Worm (Caenorhabditis elegans) whole organism, late embryonic: ENCODE measurements around the gene T28C6.3.

ENCODE experiments used
- C08G9.2 ChIP-seq: sonication (generic microtip); optimal IDR thresholded peaks from 2 replicates; lab custom pipeline; 2016; ENCODE audit warnings: mild to moderate bottlenecking, missing genetic modification characterization, moderate library complexity, missing compliant biosample characterization
- C38D4.7 ChIP-seq: fragments of 200-800 bp; sonication (Bioruptor generic); optimal IDR thresholded peaks from 2 replicates; lab custom pipeline; 2018; ENCODE audit warnings: mild to moderate bottlenecking, missing genetic modification characterization, moderate library complexity, missing compliant biosample characterization
- F13H6.1 ChIP-seq: sonication (generic microtip); optimal IDR thresholded peaks from 2 replicates; lab custom pipeline; 2016; ENCODE audit warnings: missing genetic modification characterization, missing compliant biosample characterization
- K02D7.2 ChIP-seq: sonication (generic microtip); optimal IDR thresholded peaks from 2 replicates; lab custom pipeline; 2017; ENCODE audit warnings: mild to moderate bottlenecking, missing genetic modification characterization, missing compliant biosample characterization
- K09A11.1 ChIP-seq: sonication (generic microtip); optimal IDR thresholded peaks from 2 replicates; lab custom pipeline; 2017; ENCODE audit warnings: antibody characterized with exemption, mild to moderate bottlenecking, missing genetic modification characterization, missing compliant biosample characterization; ENCODE audit not compliant: insufficient read depth
- T23F11.4 ChIP-seq: fragments of 200-800 bp; sonication (Bioruptor generic); optimal IDR thresholded peaks from 2 replicates; lab custom pipeline; 2018; ENCODE audit warnings: mild to moderate bottlenecking, missing genetic modification characterization, missing compliant biosample characterization
- Y22D7AL.16 ChIP-seq: sonication (generic microtip); optimal IDR thresholded peaks from 2 replicates; lab custom pipeline; 2016; ENCODE audit warnings: missing genetic modification characterization, missing compliant biosample characterization
- ama-1 ChIP-seq: fragments of 150-350 bp; optimal IDR thresholded peaks from 2 replicates; lab custom pipeline; 2014
- ceh-14 ChIP-seq: sonication (generic microtip); optimal IDR thresholded peaks from 2 replicates; lab custom pipeline; 2016; ENCODE audit warnings: missing genotype, missing genetic modification characterization, missing compliant biosample characterization
- ceh-24 ChIP-seq: sonication (generic microtip); optimal IDR thresholded peaks from 2 replicates; lab custom pipeline; 2016; ENCODE audit warnings: mild to moderate bottlenecking, missing genetic modification characterization, missing compliant biosample characterization
- ceh-30 ChIP-seq: fragments of 150-350 bp; optimal IDR thresholded peaks from 2 replicates; lab custom pipeline; 2014; ENCODE audit warnings: missing biosample characterization, missing genetic modification characterization
- ceh-34 ChIP-seq: sonication (generic microtip); optimal IDR thresholded peaks from 2 replicates; lab custom pipeline; 2016; ENCODE audit warnings: mild to moderate bottlenecking, missing genetic modification characterization, missing compliant biosample characterization
- ceh-48 ChIP-seq: sonication (generic microtip); optimal IDR thresholded peaks from 2 replicates; lab custom pipeline; 2016; ENCODE audit warnings: missing genetic modification characterization, inconsistent platforms, missing compliant biosample characterization
- ceh-6 ChIP-seq: fragments of 200-800 bp; sonication (Bioruptor generic); optimal IDR thresholded peaks from 2 replicates; lab custom pipeline; 2018; ENCODE audit warnings: mild to moderate bottlenecking, missing genetic modification characterization, missing compliant biosample characterization
- che-1 ChIP-seq: sonication (generic microtip); optimal IDR thresholded peaks from 2 replicates; lab custom pipeline; 2016; ENCODE audit warnings: mild to moderate bottlenecking, missing genetic modification characterization, missing compliant biosample characterization
- dmd-4 ChIP-seq: sonication (generic microtip); optimal IDR thresholded peaks from 2 replicates; lab custom pipeline; 2016; ENCODE audit warnings: borderline replicate concordance, missing genetic modification characterization, missing compliant biosample characterization
- elt-2 ChIP-seq: sonication (generic microtip); optimal IDR thresholded peaks from 2 replicates; lab custom pipeline; 2016; ENCODE audit warnings: missing genetic modification reagents, missing genetic modification characterization, missing compliant biosample characterization
- ets-4 ChIP-seq: sonication (generic microtip); optimal IDR thresholded peaks from 2 replicates; lab custom pipeline; 2016; ENCODE audit warnings: missing genetic modification characterization, missing compliant biosample characterization
- eyg-1 ChIP-seq: sonication (generic microtip); optimal IDR thresholded peaks from 2 replicates; lab custom pipeline; 2016; ENCODE audit warnings: missing genotype, missing genetic modification characterization, missing compliant biosample characterization
- fax-1 ChIP-seq: sonication (generic microtip); optimal IDR thresholded peaks from 2 replicates; lab custom pipeline; 2016; ENCODE audit warnings: missing genotype, missing genetic modification characterization, missing compliant biosample characterization
- fkh-10 ChIP-seq: fragments of 150-350 bp; optimal IDR thresholded peaks from 2 replicates; lab custom pipeline; 2014; ENCODE audit warnings: missing biosample characterization, missing genetic modification reagents, missing genetic modification characterization
- fkh-6 ChIP-seq: sonication (generic microtip); optimal IDR thresholded peaks from 2 replicates; lab custom pipeline; 2016; ENCODE audit warnings: missing genetic modification characterization, missing compliant biosample characterization
- hlh-13 ChIP-seq: fragments of 200-800 bp; sonication (Bioruptor generic); optimal IDR thresholded peaks from 2 replicates; lab custom pipeline; 2018; ENCODE audit warnings: mild to moderate bottlenecking, missing genetic modification characterization, missing compliant biosample characterization
- hlh-30 ChIP-seq: sonication (generic microtip); optimal IDR thresholded peaks from 2 replicates; lab custom pipeline; 2017; ENCODE audit warnings: antibody characterized with exemption, missing genetic modification characterization, missing compliant biosample characterization; ENCODE audit not compliant: insufficient read depth
- hlh-6 ChIP-seq: sonication (generic microtip); optimal IDR thresholded peaks from 2 replicates; lab custom pipeline; 2016; ENCODE audit warnings: missing genotype, missing genetic modification characterization, missing compliant biosample characterization
- lim-6 ChIP-seq: sonication (generic microtip); optimal IDR thresholded peaks from 2 replicates; lab custom pipeline; 2016; ENCODE audit warnings: missing genetic modification characterization, missing compliant biosample characterization
- mec-3 ChIP-seq: sonication (generic microtip); optimal IDR thresholded peaks from 2 replicates; lab custom pipeline; 2016; ENCODE audit warnings: borderline replicate concordance, missing genetic modification characterization, missing compliant biosample characterization
- nhr-11 ChIP-seq: fragments of 150-350 bp; optimal IDR thresholded peaks from 2 replicates; lab custom pipeline; 2014; ENCODE audit warnings: missing biosample characterization, missing genetic modification characterization
- nhr-232 ChIP-seq: sonication (generic microtip); optimal IDR thresholded peaks from 2 replicates; lab custom pipeline; 2016; ENCODE audit warnings: missing genetic modification characterization, missing compliant biosample characterization
- npax-4 ChIP-seq: sonication (generic microtip); optimal IDR thresholded peaks from 2 replicates; lab custom pipeline; 2016; ENCODE audit warnings: missing genetic modification characterization, missing compliant biosample characterization
- odd-2 ChIP-seq: sonication (generic microtip); optimal IDR thresholded peaks from 2 replicates; lab custom pipeline; 2017; ENCODE audit warnings: antibody characterized with exemption, mild to moderate bottlenecking, missing genetic modification characterization, missing compliant biosample characterization
- pat-9 ChIP-seq: fragments of 200-800 bp; sonication (Bioruptor generic); optimal IDR thresholded peaks from 2 replicates; lab custom pipeline; 2018; ENCODE audit warnings: mild to moderate bottlenecking, missing genetic modification characterization, moderate library complexity, missing compliant biosample characterization
- pax-1 ChIP-seq: fragments of 150-350 bp; optimal IDR thresholded peaks from 2 replicates; lab custom pipeline; 2014; ENCODE audit warnings: missing biosample characterization, missing genetic modification characterization
- pha-2 ChIP-seq: sonication (generic microtip); optimal IDR thresholded peaks from 2 replicates; lab custom pipeline; 2017; ENCODE audit warnings: mild to moderate bottlenecking, missing genetic modification characterization, missing compliant biosample characterization
- pha-4 ChIP-seq: fragments of 150-350 bp; optimal IDR thresholded peaks from 2 replicates; lab custom pipeline; 2018; ENCODE audit warnings: missing biosample characterization, missing genetic modification reagents, missing genetic modification characterization
- pqm-1 ChIP-seq: sonication (generic microtip); optimal IDR thresholded peaks from 2 replicates; lab custom pipeline; 2016; ENCODE audit warnings: missing genetic modification characterization, missing compliant biosample characterization
- ref-2 ChIP-seq: sonication (generic microtip); optimal IDR thresholded peaks from 2 replicates; lab custom pipeline; 2016; ENCODE audit warnings: missing genetic modification characterization, missing compliant biosample characterization
- rnt-1 ChIP-seq: sonication (generic microtip); optimal IDR thresholded peaks from 2 replicates; lab custom pipeline; 2016; ENCODE audit warnings: missing genetic modification characterization, missing compliant biosample characterization
- sdc-2 ChIP-seq: sonication (generic microtip); optimal IDR thresholded peaks from 2 replicates; lab custom pipeline; 2016; ENCODE audit warnings: missing genotype, missing genetic modification characterization, missing compliant biosample characterization
- sox-2 ChIP-seq: fragments of 200-800 bp; sonication (Bioruptor generic); IDR thresholded peaks from 2 replicates; pipeline ENCODE4 v1.3.6; 2022; ENCODE audit warnings: missing genetic modification reagents, missing genetic modification characterization, missing compliant biosample characterization
- sox-4 ChIP-seq: sonication (generic microtip); optimal IDR thresholded peaks from 2 replicates; lab custom pipeline; 2017; ENCODE audit warnings: mild to moderate bottlenecking, missing genetic modification characterization, inconsistent platforms, missing compliant biosample characterization
- syd-9 ChIP-seq: sonication (generic microtip); optimal IDR thresholded peaks from 2 replicates; lab custom pipeline; 2016; ENCODE audit warnings: mild to moderate bottlenecking, missing genetic modification characterization, moderate library complexity, missing compliant biosample characterization
- tbx-2 ChIP-seq: sonication (generic microtip); optimal IDR thresholded peaks from 2 replicates; lab custom pipeline; 2016; ENCODE audit warnings: missing genetic modification characterization, missing compliant biosample characterization
- tbx-7 ChIP-seq: sonication (generic microtip); optimal IDR thresholded peaks from 2 replicates; lab custom pipeline; 2016; ENCODE audit warnings: missing genotype, missing genetic modification characterization, missing compliant biosample characterization
- ttx-3 ChIP-seq: sonication (generic microtip); optimal IDR thresholded peaks from 2 replicates; lab custom pipeline; 2016; ENCODE audit warnings: missing genetic modification reagents, missing genetic modification characterization, missing compliant biosample characterization

The T28C6.3 gene

DNA sequence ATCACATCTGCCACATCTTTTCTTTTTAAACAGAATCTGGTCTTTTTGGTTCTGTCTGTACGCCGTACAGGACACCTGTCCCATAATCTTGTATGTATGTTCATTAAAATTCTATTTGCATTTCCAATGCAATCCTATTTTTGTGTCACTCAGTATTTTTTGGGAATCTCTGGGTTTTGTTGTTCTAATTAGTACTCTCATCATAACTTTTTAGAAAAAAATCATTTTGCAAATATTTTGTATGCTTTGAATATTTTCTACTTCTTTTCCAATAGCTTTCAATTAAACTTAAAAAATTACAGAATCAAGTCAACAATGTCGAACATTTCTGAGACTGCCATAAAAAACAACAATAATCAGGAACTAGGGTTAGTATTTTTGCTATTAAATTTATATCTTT lies at the start of gene T28C6.3:
T28C6.3 (plus strand) TSS at position 301 of the 400 bp plus-strand sequence.
- TF ChIP-seq ceh-48 (tag; lab: Kevin White, UChicago) (no peak), che-1 (tag; lab: Kevin White, UChicago) (no peak), C38D4.7 (GFP tag; lab: Kevin White, UChicago) (no peak)
- TF ChIP-seq, all 69 proteins: peak for 0

DNA sequence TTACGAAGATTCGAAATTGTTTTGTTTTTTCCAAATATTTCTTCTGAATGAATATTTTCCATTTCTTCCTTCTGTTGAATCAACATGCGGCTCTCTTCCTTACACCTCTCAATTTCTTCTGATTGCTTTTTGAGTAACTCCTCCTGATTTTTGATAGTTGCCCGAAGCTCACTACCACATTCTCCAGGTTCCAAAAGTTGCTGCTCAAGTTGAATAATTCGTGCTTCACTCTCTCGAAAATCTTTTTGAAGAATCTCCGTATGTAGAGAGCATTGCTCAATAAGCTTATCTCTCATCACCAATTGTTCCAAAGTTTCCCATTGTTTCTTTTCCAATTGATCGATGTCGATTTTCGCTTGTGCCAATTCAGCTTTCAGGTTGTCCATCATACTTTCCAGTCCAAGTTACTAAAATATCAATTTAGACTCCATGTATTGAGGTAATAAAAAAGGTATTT lies 47.3 kb upstream of the T28C6.3 start, which contains the start of gene F20C5.6:
F20C5.6 (minus strand) TSS at position 407 of the 457 bp plus-strand sequence.
- TF ChIP-seq lim-6 (no peak), pha-4 (no peak), C38D4.7 (GFP tag; lab: Kevin White, UChicago) (no peak), K09A11.1 (tag; lab: Kevin White, UChicago) (no peak), F13H6.1 (tag; lab: Kevin White, UChicago) (no peak), fkh-10 (no peak), ceh-34 (tag; lab: Kevin White, UChicago) (no peak), fax-1 (tag; lab: Kevin White, UChicago) (no peak), hlh-30 (no peak), ama-1 (lab: Kevin White, UChicago) (no peak), dmd-4 (tag; lab: Kevin White, UChicago) (no peak), ceh-14 (tag; lab: Kevin White, UChicago) (no peak), ceh-30 (tag; lab: Kevin White, UChicago) (no peak), Y22D7AL.16 (tag; lab: Kevin White, UChicago) (no peak)

DNA sequence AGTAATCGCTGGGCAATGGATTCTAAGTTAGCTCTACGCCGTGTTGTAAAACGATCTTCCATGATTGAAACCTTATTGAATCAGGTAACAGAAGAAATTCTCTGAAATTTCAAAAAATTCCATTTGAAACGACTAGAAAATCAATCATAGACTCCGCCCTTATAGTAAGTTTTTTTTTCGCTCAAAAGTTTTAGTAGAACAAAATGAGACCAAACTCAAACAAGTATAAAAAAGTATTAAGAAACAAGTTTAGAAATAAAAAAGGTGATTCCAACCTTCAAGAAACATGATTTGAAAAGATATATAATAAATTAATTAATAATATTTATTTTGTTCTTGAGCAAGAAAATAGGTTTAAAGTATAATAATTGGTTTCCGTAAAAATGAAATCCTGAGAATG lies 42.1 kb upstream of the T28C6.3 start, which contains the start of gene C33D9.6:
C33D9.6 (minus strand) TSS at position 101 of the 400 bp plus-strand sequence.
- TF ChIP-seq C08G9.2 (no peak), ceh-48 (tag; lab: Kevin White, UChicago) (no peak), ttx-3 (tag; lab: Kevin White, UChicago) (no peak), nhr-11 (tag; lab: Kevin White, UChicago) (no peak), ceh-30 (tag; lab: Kevin White, UChicago) (no peak), sdc-2 (tag; lab: Kevin White, UChicago) (no peak)

DNA sequence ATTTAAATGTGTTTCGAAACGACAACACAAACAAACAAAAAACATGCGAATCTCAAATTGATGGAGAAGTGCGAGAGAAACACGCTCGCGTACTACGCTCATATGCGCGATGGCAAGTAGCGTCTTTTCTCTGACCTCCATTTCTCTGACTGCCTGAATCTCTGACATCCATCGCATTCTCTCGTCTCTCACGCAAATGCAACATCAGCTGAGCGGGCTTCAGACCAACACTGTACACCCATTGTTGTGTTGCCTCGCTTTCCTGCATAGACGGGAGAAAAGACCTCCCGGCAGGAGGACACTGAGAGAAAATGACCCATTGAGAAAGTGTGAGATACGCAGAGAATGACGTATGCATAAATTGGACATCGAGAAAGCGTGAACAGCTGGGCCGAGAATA lies 38.0 kb upstream of the T28C6.3 start:
- TF ChIP-seq ceh-6, result peak; percentile 35
- peak; percentile 47 for TF ChIP-seq syd-9
- no peak for TF ChIP-seq nhr-11 (tag; lab: Kevin White, UChicago)
- no peak for TF ChIP-seq ama-1 (lab: Kevin White, UChicago)
- TF ChIP-seq C38D4.7 (GFP tag; lab: Kevin White, UChicago), result no peak
- no peak for TF ChIP-seq ceh-24
- TF ChIP-seq odd-2 (tag; lab: Kevin White, UChicago), result no peak
- no peak for TF ChIP-seq pha-2
- TF ChIP-seq mec-3 (tag; lab: Kevin White, UChicago), result no peak
- no peak for TF ChIP-seq sox-4 (tag; lab: Kevin White, UChicago)
- TF ChIP-seq ets-4 (tag; lab: Kevin White, UChicago), result peak; percentile 38
- no peak for TF ChIP-seq fkh-6 (tag; lab: Kevin White, UChicago)
- no peak for TF ChIP-seq pqm-1
- TF ChIP-seq pat-9 (tag; lab: Kevin White, UChicago), result no peak
- TF ChIP-seq eyg-1 (tag; lab: Kevin White, UChicago), result no peak
- TF ChIP-seq K02D7.2 (tag; lab: Kevin White, UChicago), result no peak
- TF ChIP-seq hlh-6 (tag; lab: Kevin White, UChicago), result no peak
- peak; percentile 44 for TF ChIP-seq elt-2 (tag; lab: Kevin White, UChicago)
- peak; percentile 79 for TF ChIP-seq rnt-1
- TF ChIP-seq T23F11.4, result peak; percentile 2
- TF ChIP-seq hlh-13 (GFP tag; lab: Kevin White, UChicago), result no peak
- no peak for TF ChIP-seq C08G9.2
- TF ChIP-seq ceh-34 (tag; lab: Kevin White, UChicago), result peak; percentile 74
- no peak for TF ChIP-seq nhr-232 (tag; lab: Kevin White, UChicago)
- TF ChIP-seq sox-2 (GFP tag; lab: Robert Waterston, UW), result peak; percentile 82
- peak; percentile 12 for TF ChIP-seq lim-6
- TF ChIP-seq ref-2, result peak; percentile 97
- peak; percentile 91 for TF ChIP-seq hlh-30
- TF ChIP-seq fax-1 (tag; lab: Kevin White, UChicago), result peak; percentile 27
- no peak for TF ChIP-seq tbx-7 (tag; lab: Kevin White, UChicago)
- no peak for TF ChIP-seq fkh-10
- TF ChIP-seq pax-1 (tag; lab: Kevin White, UChicago), result peak; percentile 31
- TF ChIP-seq tbx-2 (tag; lab: Kevin White, UChicago), result peak; percentile 90
- no peak for TF ChIP-seq npax-4
